Fruit fly (Drosophila melanogaster) whole organism, embryonic: ENCODE results near the gene Esyt2.
A peak's percentile ranks its signal among the peaks of the same experiment; 100 is the strongest.

ENCODE experiments used
- Adf1 ChIP-seq: fragments of 200-800 bp; sonication (Bioruptor generic); IDR thresholded peaks from 2 replicates; pipeline ENCODE4 v1.3.6; 2022; ENCODE audit warnings: missing biosample characterization, missing genetic modification characterization
- Asciz ChIP-seq: fragments of 200-800 bp; sonication (Bioruptor generic); optimal IDR thresholded peaks from 2 replicates; lab custom pipeline; 2017; ENCODE audit warnings: missing biosample characterization, mild to moderate bottlenecking, missing genetic modification characterization, missing genetic modification reagents
- B-H2 ChIP-seq: fragments of 200-800 bp; sonication (Bioruptor generic); optimal IDR thresholded peaks from 2 replicates; lab custom pipeline; 2018; ENCODE audit warnings: missing biosample characterization, mild to moderate bottlenecking, missing genetic modification characterization
- Blimp-1 ChIP-seq: fragments of 200-800 bp; sonication (Bioruptor generic); optimal IDR thresholded peaks from 3 replicates; lab custom pipeline; 2018; ENCODE audit warnings: missing biosample characterization, missing genetic modification characterization, mild to moderate bottlenecking, moderate library complexity, missing genetic modification reagents
- Bteb2 ChIP-seq: fragments of 200-800 bp; sonication (Bioruptor generic); optimal IDR thresholded peaks from 2 replicates; lab custom pipeline; 2016; ENCODE audit warnings: missing biosample characterization, missing genetic modification characterization
- CG10267 ChIP-seq: fragments of 200-800 bp; sonication (Bioruptor generic); optimal IDR thresholded peaks from 2 replicates; lab custom pipeline; 2018; ENCODE audit warnings: missing biosample characterization, mild to moderate bottlenecking, missing genetic modification characterization, moderate library complexity
- CG10431 ChIP-seq: fragments of 200-800 bp; sonication (Bioruptor generic); optimal IDR thresholded peaks from 3 replicates; lab custom pipeline; 2018; ENCODE audit warnings: missing biosample characterization, mild to moderate bottlenecking, missing genetic modification characterization
- CG10565 ChIP-seq: fragments of 200-800 bp; sonication (Bioruptor generic); optimal IDR thresholded peaks from 3 replicates; lab custom pipeline; 2016; ENCODE audit warnings: missing biosample characterization, mild to moderate bottlenecking, missing genetic modification characterization
- CG12236 ChIP-seq: fragments of 200-800 bp; sonication (Bioruptor generic); optimal IDR thresholded peaks from 2 replicates; lab custom pipeline; 2016; ENCODE audit warnings: missing biosample characterization, missing genetic modification characterization
- CG12659 ChIP-seq: fragments of 200-800 bp; sonication (Bioruptor generic); optimal IDR thresholded peaks from 3 replicates; lab custom pipeline; 2017; ENCODE audit warnings: mild to moderate bottlenecking, missing biosample characterization, missing genetic modification reagents, missing genetic modification characterization
- CG2116 ChIP-seq: fragments of 200-800 bp; sonication (Bioruptor generic); optimal IDR thresholded peaks from 3 replicates; lab custom pipeline; 2018; ENCODE audit warnings: missing biosample characterization, mild to moderate bottlenecking, missing genetic modification characterization
- CG2712 ChIP-seq: fragments of 200-800 bp; optimal IDR thresholded peaks from 3 replicates; lab custom pipeline; 2019; ENCODE audit warnings: missing biosample characterization, mild to moderate bottlenecking, missing genetic modification characterization, moderate library complexity
- CG3281 ChIP-seq: fragments of 200-800 bp; sonication (Bioruptor generic); optimal IDR thresholded peaks from 3 replicates; lab custom pipeline; 2017; ENCODE audit warnings: missing biosample characterization, mild to moderate bottlenecking, missing genetic modification characterization
- CG34376 ChIP-seq: fragments of 200-800 bp; sonication (Bioruptor generic); optimal IDR thresholded peaks from 2 replicates; lab custom pipeline; 2018; ENCODE audit warnings: missing biosample characterization, mild to moderate bottlenecking, missing genetic modification characterization
- CG4282 ChIP-seq: fragments of 200-800 bp; sonication (Bioruptor generic); optimal IDR thresholded peaks from 2 replicates; lab custom pipeline; 2016; ENCODE audit warnings: missing biosample characterization, missing genetic modification characterization
- CG4707 ChIP-seq: fragments of 200-800 bp; sonication (Bioruptor generic); optimal IDR thresholded peaks from 2 replicates; lab custom pipeline; 2018; ENCODE audit warnings: missing biosample characterization, mild to moderate bottlenecking, missing genetic modification characterization, moderate library complexity
- CG7839 ChIP-seq: fragments of 200-800 bp; sonication (Bioruptor generic); optimal IDR thresholded peaks from 3 replicates; lab custom pipeline; 2018; ENCODE audit warnings: missing biosample characterization, mild to moderate bottlenecking, missing genetic modification characterization, moderate library complexity
- CG8359 ChIP-seq: fragments of 200-800 bp; sonication (Bioruptor generic); optimal IDR thresholded peaks from 2 replicates; lab custom pipeline; 2017; ENCODE audit warnings: missing biosample characterization, mild to moderate bottlenecking, missing genetic modification characterization, borderline replicate concordance
- CG8388 ChIP-seq: fragments of 200-800 bp; sonication (Bioruptor generic); optimal IDR thresholded peaks from 2 replicates; lab custom pipeline; 2019; ENCODE audit warnings: missing biosample characterization, mild to moderate bottlenecking, missing genetic modification characterization, moderate library complexity
- CG8478 ChIP-seq: fragments of >200 bp; optimal IDR thresholded peaks from 2 replicates; lab custom pipeline; 2018
- CG9932 ChIP-seq: fragments of 200-800 bp; sonication (Bioruptor generic); IDR thresholded peaks from 2 replicates; pipeline ENCODE4 v1.3.6; 2022; ENCODE audit warnings: missing biosample characterization, missing genetic modification characterization
- CHES-1-like ChIP-seq: fragments of 200-800 bp; sonication (Bioruptor generic); optimal IDR thresholded peaks from 2 replicates; lab custom pipeline; 2016; ENCODE audit warnings: missing biosample characterization, missing genetic modification characterization
- CTCF ChIP-seq: fragments of 200-800 bp; sonication (Bioruptor generic); optimal IDR thresholded peaks from 2 replicates; lab custom pipeline; 2017; ENCODE audit warnings: missing biosample characterization, mild to moderate bottlenecking, missing genetic modification characterization, moderate library complexity
- D19A ChIP-seq: fragments of 200-800 bp; optimal IDR thresholded peaks from 3 replicates; lab custom pipeline; 2019; ENCODE audit warnings: missing biosample characterization, mild to moderate bottlenecking, missing genetic modification characterization, moderate library complexity
- Ets65A ChIP-seq: fragments of 200-800 bp; sonication (Bioruptor generic); peaks from one replicate; lab custom pipeline; 2016; ENCODE audit warnings: missing biosample characterization, missing genetic modification characterization
- Gug ChIP-seq: fragments of 200-800 bp; sonication (Bioruptor generic); IDR thresholded peaks from 4 replicates; pipeline ENCODE4 v1.3.6; 2022; ENCODE audit warnings: missing biosample characterization, missing genetic modification characterization
- HmgD ChIP-seq: fragments of 200-800 bp; sonication (Bioruptor generic); optimal IDR thresholded peaks from 3 replicates; lab custom pipeline; 2016; ENCODE audit warnings: missing biosample characterization, missing genetic modification characterization
- Hr39 ChIP-seq: fragments of >200 bp; optimal IDR thresholded peaks from 2 replicates; lab custom pipeline; 2017
- NC2α ChIP-seq: fragments of 200-800 bp; sonication (Bioruptor generic); optimal IDR thresholded peaks from 2 replicates; lab custom pipeline; 2016; ENCODE audit warnings: missing biosample characterization, missing genetic modification characterization
- Nf-YB ChIP-seq: fragments of 200-800 bp; sonication (Bioruptor generic); optimal IDR thresholded peaks from 3 replicates; lab custom pipeline; 2019; ENCODE audit warnings: missing biosample characterization, mild to moderate bottlenecking, missing genetic modification characterization, moderate library complexity
- Sox102F ChIP-seq: fragments of 200-800 bp; sonication (Bioruptor generic); optimal IDR thresholded peaks from 2 replicates; lab custom pipeline; 2018; ENCODE audit warnings: missing biosample characterization, mild to moderate bottlenecking, missing genetic modification characterization, moderate library complexity
- YL-1 ChIP-seq: fragments of 200-800 bp; sonication (Bioruptor generic); optimal IDR thresholded peaks from 3 replicates; lab custom pipeline; 2017; ENCODE audit warnings: missing biosample characterization, mild to moderate bottlenecking, missing genetic modification characterization
- ac ChIP-seq: fragments of 200-800 bp; sonication (Bioruptor generic); optimal IDR thresholded peaks from 3 replicates; lab custom pipeline; 2017; ENCODE audit warnings: missing biosample characterization, mild to moderate bottlenecking, missing genetic modification characterization
- bab2 ChIP-seq: fragments of 200-800 bp; sonication (Bioruptor generic); optimal IDR thresholded peaks from 2 replicates; lab custom pipeline; 2016; ENCODE audit warnings: missing biosample characterization, missing genetic modification characterization
- bcd ChIP-seq: fragments of 200-800 bp; sonication (Bioruptor generic); optimal IDR thresholded peaks from 2 replicates; lab custom pipeline; 2017; ENCODE audit warnings: missing biosample characterization, mild to moderate bottlenecking, missing genetic modification characterization
- cad ChIP-seq: fragments of >200 bp; optimal IDR thresholded peaks from 2 replicates; lab custom pipeline; 2017; ENCODE audit warnings: missing biosample characterization, missing genetic modification characterization
- corto ChIP-seq: fragments of 200-800 bp; sonication (Bioruptor generic); optimal IDR thresholded peaks from 2 replicates; lab custom pipeline; 2016; ENCODE audit warnings: missing biosample characterization, mild to moderate bottlenecking, missing genetic modification characterization, moderate library complexity
- crol ChIP-seq: fragments of 200-800 bp; sonication (Bioruptor generic); IDR thresholded peaks from 2 replicates; pipeline ENCODE4 v1.3.6; 2022; ENCODE audit warnings: missing biosample characterization, missing genetic modification characterization
- ems ChIP-seq: fragments of 200-800 bp; sonication (Bioruptor generic); optimal IDR thresholded peaks from 3 replicates; lab custom pipeline; 2016; ENCODE audit warnings: missing biosample characterization, missing genetic modification characterization
- en ChIP-seq: fragments of 200-800 bp; sonication (Bioruptor generic); optimal IDR thresholded peaks from 2 replicates; lab custom pipeline; 2016; ENCODE audit warnings: missing biosample characterization, missing genetic modification characterization
- ewg ChIP-seq: fragments of 200-800 bp; sonication (Bioruptor generic); optimal IDR thresholded peaks from 3 replicates; lab custom pipeline; 2017; ENCODE audit warnings: mild to moderate bottlenecking, missing biosample characterization, missing genetic modification reagents, missing genetic modification characterization
- ftz-f1 ChIP-seq: fragments of 200-800 bp; sonication (Bioruptor generic); optimal IDR thresholded peaks from 2 replicates; lab custom pipeline; 2016; ENCODE audit warnings: missing biosample characterization, missing genetic modification characterization
- gcm ChIP-seq: fragments of 200-800 bp; sonication (Bioruptor generic); optimal IDR thresholded peaks from 2 replicates; lab custom pipeline; 2019; ENCODE audit warnings: missing biosample characterization, mild to moderate bottlenecking, missing genetic modification characterization, moderate library complexity
- grn ChIP-seq: fragments of 200-800 bp; sonication (Bioruptor generic); optimal IDR thresholded peaks from 3 replicates; lab custom pipeline; 2017; ENCODE audit warnings: missing biosample characterization, missing genetic modification characterization
- gsb ChIP-seq: fragments of 200-800 bp; sonication (Bioruptor generic); IDR thresholded peaks from 2 replicates; pipeline ENCODE4 v1.3.6; 2022; ENCODE audit warnings: missing biosample characterization, missing genetic modification characterization
- klu ChIP-seq: fragments of 200-800 bp; sonication (Bioruptor generic); IDR thresholded peaks from 2 replicates; pipeline ENCODE4 v1.3.6; 2022; ENCODE audit warnings: missing biosample characterization, missing genetic modification characterization
- oc ChIP-seq: fragments of 200-800 bp; sonication (Bioruptor generic); optimal IDR thresholded peaks from 2 replicates; lab custom pipeline; 2018; ENCODE audit warnings: missing biosample characterization, mild to moderate bottlenecking, missing genetic modification characterization, moderate library complexity
- prd ChIP-seq, 3 experiments: fragments of >200 bp in 2 of 3; fragments of 200-800 bp in 1 of 3; sonication (Bioruptor generic) in 1 of 3; optimal IDR thresholded peaks in 2 of 3; IDR thresholded peaks in 1 of 3; 2 replicates in 2 of 3; 3 replicates in 1 of 3; pipeline versions ENCODE4 v1.3.6 to Lab custom; 2017 to 2022; ENCODE audit warnings: missing biosample characterization in 1 of 3, missing genetic modification characterization in 1 of 3
- sd ChIP-seq: fragments of 200-800 bp; sonication (Bioruptor generic); optimal IDR thresholded peaks from 3 replicates; lab custom pipeline; 2018; ENCODE audit warnings: missing biosample characterization, mild to moderate bottlenecking, missing genetic modification characterization, moderate library complexity
- toy ChIP-seq: fragments of 200-800 bp; sonication (Bioruptor generic); IDR thresholded peaks from 2 replicates; pipeline ENCODE4 v1.3.6; 2022; ENCODE audit warnings: missing biosample characterization, missing genetic modification characterization
- unpg ChIP-seq: fragments of 200-800 bp; sonication (Bioruptor generic); optimal IDR thresholded peaks from 3 replicates; lab custom pipeline; 2018; ENCODE audit warnings: missing biosample characterization, mild to moderate bottlenecking, missing genetic modification characterization, moderate library complexity

Esyt2 gene

dm6 chr3R:24543676-24544277 lies 742 bp upstream of the Esyt2 start, which contains the start of gene Cftr (continued):
- TF ChIP-seq prd (optimal IDR thresholded peaks at IDR 0.05; lab: Kevin White, UChicago) (no peak), prd (GFP tag; IDR thresholded peaks at IDR 0.05; lab: Robert Waterston, UW) (no peak), toy (no peak), NC2α (GFP tag; lab: Kevin White, UChicago) (peak; percentile 55), klu (GFP tag; lab: Robert Waterston, UW) (no peak), bcd (GFP tag; lab: Kevin White, UChicago) (no peak), Blimp-1 (GFP tag; lab: Kevin White, UChicago) (no peak), CG8388 (GFP tag; lab: Kevin White, UChicago) (no peak), gsb (GFP tag; lab: Robert Waterston, UW) (no peak), ewg (peak; percentile 15), CG12659 (GFP tag; lab: Kevin White, UChicago) (peak; percentile 55), Bteb2 (GFP tag; lab: Kevin White, UChicago) (peak; percentile 61), CG10267 (tag; lab: Kevin White, UChicago) (peak; percentile 61), Hr39 (lab: Kevin White, UChicago) (no peak), CG4282 (GFP tag; lab: Kevin White, UChicago) (peak; percentile 38), sd (no peak), CG12236 (GFP tag; lab: Kevin White, UChicago) (no peak), CHES-1-like (peak; percentile 63), crol (GFP tag; lab: Robert Waterston, UW) (no peak), CG4707 (GFP tag; lab: Kevin White, UChicago) (no peak), CG34376 (GFP tag; lab: Kevin White, UChicago) (peak; percentile 68), unpg (GFP tag; lab: Kevin White, UChicago) (peak; percentile 35), CG8359 (GFP tag; lab: Kevin White, UChicago) (no peak), B-H2 (GFP tag; lab: Kevin White, UChicago) (peak; percentile 85), CG2712 (tag; lab: Kevin White, UChicago) (no peak), Sox102F (no peak), Ets65A (peak; percentile 46), CG10565 (GFP tag; lab: Kevin White, UChicago) (no peak), CTCF (GFP tag; lab: Kevin White, UChicago) (peak; percentile 61), grn (GFP tag; lab: Kevin White, UChicago) (peak; percentile 69), YL-1 (GFP tag; lab: Kevin White, UChicago) (no peak), corto (no peak), CG3281 (GFP tag; lab: Kevin White, UChicago) (peak; percentile 39), gcm (GFP tag; lab: Kevin White, UChicago) (no peak), Nf-YB (GFP tag; lab: Kevin White, UChicago) (no peak), ac (no peak), bab2 (GFP tag; lab: Kevin White, UChicago) (peak; percentile 37), CG8478 (lab: Kevin White, UChicago) (no peak), CG10431 (GFP tag; lab: Kevin White, UChicago) (no peak), ems (GFP tag; lab: Kevin White, UChicago) (peak; percentile 65), D19A (tag; lab: Kevin White, UChicago) (no peak), Asciz (GFP tag; lab: Kevin White, UChicago) (peak; percentile 60), cad (GFP tag; lab: Kevin White, UChicago) (no peak), HmgD (GFP tag; lab: Kevin White, UChicago) (peak; percentile 13), CG7839 (tag; lab: Kevin White, UChicago) (peak; percentile 34), Adf1 (GFP tag; lab: Robert Waterston, UW) (peak; percentile 9; the same call in 1 of the 2 replicates), ftz-f1 (GFP tag; lab: Kevin White, UChicago) (peak; percentile 75), CG9932 (GFP tag; lab: Robert Waterston, UW) (peak; percentile 70), en (GFP tag; lab: Kevin White, UChicago) (peak; percentile 17), oc (tag; lab: Kevin White, UChicago) (peak; percentile 55), CG2116 (peak; percentile 10), Gug (GFP tag; lab: Robert Waterston, UW) (no peak)
